Fruit fly (Drosophila melanogaster): ENCODE data around the gene PolrMT.
A peak's percentile ranks its signal among the peaks of the same experiment; 100 is the strongest.

The PolrMT gene

DNA sequence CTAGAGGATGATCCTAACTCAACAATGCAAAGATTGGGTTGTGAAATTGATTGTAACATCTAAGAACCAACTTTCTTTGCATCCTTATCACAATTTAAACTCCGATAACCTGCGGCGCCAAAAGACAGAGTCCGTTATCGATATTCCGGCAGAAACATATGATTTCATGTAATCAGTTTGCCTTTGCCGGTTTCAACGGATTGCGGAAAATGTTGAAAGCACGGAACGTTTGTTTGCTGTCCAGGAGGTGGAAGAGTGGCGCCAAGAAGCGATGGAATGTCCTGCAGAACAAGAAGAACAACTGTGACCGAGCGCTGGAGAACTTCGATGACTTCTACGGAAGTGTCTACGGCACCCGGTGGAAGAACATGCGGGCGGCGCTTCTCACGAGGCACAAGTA, 39.5 kb upstream of the PolrMT start (continued):
- TF ChIP-seq Lhr (GFP tag; optimal IDR thresholded peaks at IDR 0.05) (no peak), CG10654 (GFP tag; optimal IDR thresholded peaks at IDR 0.05) (no peak), CG13287 (GFP tag; IDR thresholded peaks at IDR 0.05; ENCODE audit: partially characterized antibody) (peak; percentile 78), usp (GFP tag; optimal IDR thresholded peaks at IDR 0.05) (no peak), CG12942 (GFP tag; optimal IDR thresholded peaks at IDR 0.05) (no peak), h (optimal IDR thresholded peaks at IDR 0.05) (no peak), ERR (GFP tag; optimal IDR thresholded peaks at IDR 0.05) (no peak), Sin3A (optimal IDR thresholded peaks at IDR 0.05) (peak; percentile 3), lmd (GFP tag; IDR thresholded peaks at IDR 0.05) (no peak), E2f2 (GFP tag; IDR thresholded peaks at IDR 0.05) (peak; percentile 90), Scr (GFP tag; IDR thresholded peaks at IDR 0.05; ENCODE audit: partially characterized antibody) (peak; percentile 58), Sry-δ (GFP tag; optimal IDR thresholded peaks at IDR 0.05) (peak; percentile 33), ap (GFP tag; IDR thresholded peaks at IDR 0.05) (no peak), pita (GFP tag; optimal IDR thresholded peaks at IDR 0.05) (no peak), knrl (GFP tag; IDR thresholded peaks at IDR 0.05; ENCODE audit: partially characterized antibody) (0 out of 3 replicates have a peak, but pooled peaks have one; percentile 8), sens (GFP tag) (peak; percentile 16), ato (GFP tag; IDR thresholded peaks at IDR 0.05; ENCODE audit: partially characterized antibody) (peak; percentile 31; the same call in 1 of the 2 replicates), CG10267 (tag; optimal IDR thresholded peaks at IDR 0.05) (no peak), CG8359 (GFP tag; optimal IDR thresholded peaks at IDR 0.05; ENCODE audit: borderline replicate concordance) (no peak), CG30431 (GFP tag; optimal IDR thresholded peaks at IDR 0.05) (no peak), cato (GFP tag; optimal IDR thresholded peaks at IDR 0.05; ENCODE audit: borderline replicate concordance) (no peak), insv (GFP tag; optimal IDR thresholded peaks at IDR 0.05) (no peak), CG2116 (GFP tag; optimal IDR thresholded peaks at IDR 0.05) (peak; percentile 70), Doc3 (GFP tag; IDR thresholded peaks at IDR 0.05; ENCODE audit: partially characterized antibody) (peak; percentile 44; the same call in 2 of the 3 replicates), ro (GFP tag; IDR thresholded peaks at IDR 0.05) (no peak), CG10366 (GFP tag; IDR thresholded peaks at IDR 0.05) (no peak), Dad (GFP tag; optimal IDR thresholded peaks at IDR 0.05) (no peak), CG6254 (GFP tag; optimal IDR thresholded peaks at IDR 0.05) (no peak), disco-r (GFP tag; optimal IDR thresholded peaks at IDR 0.05) (no peak), gsb-n (tag; optimal IDR thresholded peaks at IDR 0.05) (no peak), CG11456 (GFP tag; IDR thresholded peaks at IDR 0.05) (no peak), CG32767 (GFP tag; IDR thresholded peaks at IDR 0.05) (no peak), CG4282 (GFP tag; optimal IDR thresholded peaks at IDR 0.05) (no peak), CG43689 (GFP tag; IDR thresholded peaks at IDR 0.05) (no peak), CG12391 (tag; optimal IDR thresholded peaks at IDR 0.05) (no peak), zen2 (GFP tag; IDR thresholded peaks at IDR 0.05; ENCODE audit: partially characterized antibody) (peak; percentile 86), hb (GFP tag; IDR thresholded peaks at IDR 0.05; ENCODE audit: partially characterized antibody) (peak; percentile 65; the same call in 1 of the 3 replicates), pb (GFP tag; optimal IDR thresholded peaks at IDR 0.05) (no peak), CG6654 (GFP tag; optimal IDR thresholded peaks at IDR 0.05) (no peak), Sox100B (GFP tag; optimal IDR thresholded peaks at IDR 0.05) (no peak), HLH4C (GFP tag; IDR thresholded peaks at IDR 0.05; ENCODE audit: partially characterized antibody) (peak; percentile 72), prd (optimal IDR thresholded peaks at IDR 0.05) (no peak), prd (GFP tag; IDR thresholded peaks at IDR 0.05) (no peak), Dp (GFP tag; optimal IDR thresholded peaks at IDR 0.05) (peak; percentile 87), CG14441 (GFP tag; IDR thresholded peaks at IDR 0.05) (no peak), gcm (GFP tag; optimal IDR thresholded peaks at IDR 0.05) (peak; percentile 88), chm (GFP tag; IDR thresholded peaks at IDR 0.05) (no peak), CG13624 (GFP tag; optimal IDR thresholded peaks at IDR 0.05) (no peak), Doc2 (GFP tag; IDR thresholded peaks at IDR 0.05) (no peak), CG18619 (GFP tag; optimal IDR thresholded peaks at IDR 0.05) (no peak), crp (GFP tag; optimal IDR thresholded peaks at IDR 0.05) (peak in 1 of 2 experiments; percentile 83), dmrt99B (tag; optimal IDR thresholded peaks at IDR 0.05) (no peak)
